Fruit fly (Drosophila melanogaster) Kc167 (cell line): ENCODE results near the gene bab1.

Experiments used
- Myc ChIP-seq: fragments of >200 bp; optimal IDR thresholded peaks from 2 replicates; lab custom pipeline; 2017; ENCODE audit warnings: missing external identifiers
- Sin3A ChIP-seq: fragments of >200 bp; optimal IDR thresholded peaks from 2 replicates; lab custom pipeline; 2018; ENCODE audit warnings: missing external identifiers
- h ChIP-seq: fragments of >200 bp; optimal IDR thresholded peaks from 3 replicates; lab custom pipeline; 2018; ENCODE audit warnings: missing external identifiers
- insv ChIP-seq: fragments of >200 bp; optimal IDR thresholded peaks from 3 replicates; lab custom pipeline; 2018; ENCODE audit warnings: missing external identifiers
- psq ChIP-seq: fragments of >200 bp; optimal IDR thresholded peaks from 2 replicates; lab custom pipeline; 2017; ENCODE audit warnings: missing external identifiers
- ttk ChIP-seq: sonication (Bioruptor generic); optimal IDR thresholded peaks from 2 replicates; lab custom pipeline; 2017; ENCODE audit warnings: missing external identifiers

DNA sequence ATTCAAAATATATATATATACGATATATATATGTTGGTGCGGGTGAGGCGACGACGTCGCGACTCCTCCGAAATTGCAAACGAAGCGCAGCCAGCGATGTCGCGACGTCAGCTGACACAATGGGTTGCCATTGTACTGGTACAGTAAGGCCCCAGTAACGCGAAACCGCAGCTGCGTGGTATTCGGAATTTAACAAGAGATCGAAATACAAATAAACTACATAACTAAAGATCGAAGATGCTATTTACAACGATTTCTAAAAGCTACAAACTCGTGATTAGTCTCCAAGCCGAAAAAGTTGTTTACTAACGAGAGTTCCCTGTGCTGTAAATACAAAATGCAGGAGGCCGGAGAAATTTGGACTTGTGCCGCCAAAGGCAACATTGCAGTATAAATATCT lies 68.3 kb downstream of the bab1 start:
- TF ChIP-seq h (lab: Kevin White, UChicago) (no peak), psq (lab: Kevin White, UChicago) (no peak), Myc (lab: Kevin White, UChicago) (no peak), ttk (lab: Kevin White, UChicago) (no peak), insv (lab: Kevin White, UChicago) (no peak), Sin3A (lab: Kevin White, UChicago) (no peak)
